Fruit fly (Drosophila melanogaster): ENCODE results near the gene CG32221.
A peak's percentile ranks its signal among the peaks of the same experiment; 100 is the strongest.

Gene CG32221

dm6 chr3L:19817807-19818531 is 16.5 kb upstream of the CG32221 start, which contains the start of the genes Fibp and Deaf1 (continued):
- peak; percentile 66 for TF ChIP-seq Meics (GFP tag; optimal IDR thresholded peaks at IDR 0.05)
- peak; percentile 25 for TF ChIP-seq luna (GFP tag; optimal IDR thresholded peaks at IDR 0.05)
- peak; percentile 44 for TF ChIP-seq CG3407 (GFP tag; optimal IDR thresholded peaks at IDR 0.05)
- peak; percentile 51; the same call in 1 of the 2 replicates for TF ChIP-seq H2.0 (GFP tag; IDR thresholded peaks at IDR 0.05)
- TF ChIP-seq CG12299 (tag; optimal IDR thresholded peaks at IDR 0.05) = peak; percentile 41
- TF ChIP-seq Lhr (GFP tag; optimal IDR thresholded peaks at IDR 0.05) = peak; percentile 68
- peak in 1 of 2 experiments; percentile 43 for TF ChIP-seq crp (GFP tag; optimal IDR thresholded peaks at IDR 0.05)
- TF ChIP-seq maf-S (GFP tag; optimal IDR thresholded peaks at IDR 0.05) = peak; percentile 73
- TF ChIP-seq Hey (tag; optimal IDR thresholded peaks at IDR 0.05) = no peak
- TF ChIP-seq CG11398 (GFP tag; optimal IDR thresholded peaks at IDR 0.05) = no peak
- TF ChIP-seq Elba2 (GFP tag; optimal IDR thresholded peaks at IDR 0.05) = peak; percentile 95
- peak in 1 of 2 experiments; percentile 3 for TF ChIP-seq Eip74EF (GFP tag; optimal IDR thresholded peaks at IDR 0.05)
- peak; percentile 73 for TF ChIP-seq CG18476 (GFP tag; optimal IDR thresholded peaks at IDR 0.05)
- peak; percentile 71 for TF ChIP-seq sisA (GFP tag; IDR thresholded peaks at IDR 0.05)
- no peak for TF ChIP-seq CG43689 (GFP tag; IDR thresholded peaks at IDR 0.05)
- peak; percentile 79 for TF ChIP-seq vfl (GFP tag; optimal IDR thresholded peaks at IDR 0.05)
- TF ChIP-seq CG9727 (GFP tag; optimal IDR thresholded peaks at IDR 0.05) = peak; percentile 83
- peak; percentile 32; the same call in 1 of the 2 replicates for TF ChIP-seq cas (GFP tag; IDR thresholded peaks at IDR 0.05)
- peak; percentile 98 for TF ChIP-seq Opbp (GFP tag; IDR thresholded peaks at IDR 0.05; ENCODE audit: partially characterized antibody)
- TF ChIP-seq Lim3 (GFP tag; IDR thresholded peaks at IDR 0.05) = no peak
- no peak for TF ChIP-seq sqz (GFP tag; optimal IDR thresholded peaks at IDR 0.05)
- peak; percentile 6 for TF ChIP-seq CG7928 (GFP tag; optimal IDR thresholded peaks at IDR 0.05)
- peak; percentile 34; the same call in 1 of the 2 replicates for TF ChIP-seq CG32767 (GFP tag; IDR thresholded peaks at IDR 0.05)
- TF ChIP-seq Hr3 (GFP tag; optimal IDR thresholded peaks at IDR 0.05) = peak; percentile 86
- no peak for TF ChIP-seq h (optimal IDR thresholded peaks at IDR 0.05)
- peak; percentile 5 for TF ChIP-seq CG8359 (GFP tag; optimal IDR thresholded peaks at IDR 0.05; ENCODE audit: borderline replicate concordance)
- peak; percentile 81; the same call in 1 of the 2 replicates for TF ChIP-seq sob (GFP tag; IDR thresholded peaks at IDR 0.05)
- TF ChIP-seq Nf-YC (tag; optimal IDR thresholded peaks at IDR 0.05) = peak; percentile 75
- peak; percentile 81 for TF ChIP-seq CG11456 (GFP tag; IDR thresholded peaks at IDR 0.05)
- TF ChIP-seq stc (GFP tag; IDR thresholded peaks at IDR 0.05) = no peak
- peak; percentile 56 for TF ChIP-seq disco-r (GFP tag; optimal IDR thresholded peaks at IDR 0.05)
- peak; percentile 80 for TF ChIP-seq CG2678 (tag; optimal IDR thresholded peaks at IDR 0.05)
- TF ChIP-seq tna (GFP tag; IDR thresholded peaks at IDR 0.05; ENCODE audit: partially characterized antibody) = peak; percentile 95
- TF ChIP-seq run (tag; optimal IDR thresholded peaks at IDR 0.05) = no peak
- peak; percentile 74 for TF ChIP-seq Dref (GFP tag; IDR thresholded peaks at IDR 0.05)
- TF ChIP-seq CG34376 (GFP tag; optimal IDR thresholded peaks at IDR 0.05) = peak; percentile 50
- TF ChIP-seq CG5180 (GFP tag; optimal IDR thresholded peaks at IDR 0.05) = no peak
- TF ChIP-seq stwl (tag; optimal IDR thresholded peaks at IDR 0.05) = peak; percentile 48
- TF ChIP-seq hbn (GFP tag; IDR thresholded peaks at IDR 0.05; ENCODE audit: partially characterized antibody) = peak; percentile 95
- no peak for TF ChIP-seq CG10274 (GFP tag; optimal IDR thresholded peaks at IDR 0.05)
- TF ChIP-seq CG14860 (GFP tag; IDR thresholded peaks at IDR 0.05; ENCODE audit: partially characterized antibody) = peak; percentile 97
- peak; percentile 87 for TF ChIP-seq Dbx (GFP tag; IDR thresholded peaks at IDR 0.05)
- peak; percentile 62 for TF ChIP-seq CG4328 (GFP tag; optimal IDR thresholded peaks at IDR 0.05)
- no peak for TF ChIP-seq CG17328 (GFP tag; IDR thresholded peaks at IDR 0.05)
- TF ChIP-seq CG1024 (GFP tag; IDR thresholded peaks at IDR 0.05) = no peak
- 0 out of 2 replicates have a peak, but pooled peaks have one; percentile 6 for TF ChIP-seq Gsc (GFP tag; IDR thresholded peaks at IDR 0.05)
- TF ChIP-seq CG12391 (tag; optimal IDR thresholded peaks at IDR 0.05) = peak; percentile 88
- peak; percentile 42 for TF ChIP-seq CG13296 (GFP tag; optimal IDR thresholded peaks at IDR 0.05)
- TF ChIP-seq Ada2b (GFP tag; IDR thresholded peaks at IDR 0.05) = peak; percentile 47; the same call in 1 of the 2 replicates
